Fruit fly (Drosophila melanogaster): ENCODE data around the gene CG18599.

The CG18599 gene

dm6 chr3R:18244171-18245043 lies 23.2 kb upstream of the CG18599 start (continued):
- TF ChIP-seq kay (GFP tag; optimal IDR thresholded peaks at IDR 0.05) (peak; percentile 55), CG33557 (GFP tag; optimal IDR thresholded peaks at IDR 0.05) (no peak), CG34224 (GFP tag; IDR thresholded peaks at IDR 0.05; ENCODE audit: partially characterized antibody) (0 out of 3 replicates have a peak, but pooled peaks have one; percentile 19), CG8089 (GFP tag; optimal IDR thresholded peaks at IDR 0.05) (no peak), pan (optimal IDR thresholded peaks at IDR 0.05) (no peak), pan (GFP tag; optimal IDR thresholded peaks at IDR 0.05 in 1 of 2, IDR thresholded peaks at IDR 0.05 in 1 of 2) (no peak), crc (GFP tag; optimal IDR thresholded peaks at IDR 0.05) (no peak), CG3407 (GFP tag; optimal IDR thresholded peaks at IDR 0.05) (no peak), CG10959 (GFP tag; IDR thresholded peaks at IDR 0.05) (no peak), Antp (GFP tag; optimal IDR thresholded peaks at IDR 0.05) (no peak), run (tag; optimal IDR thresholded peaks at IDR 0.05) (no peak), CG30020 (tag; optimal IDR thresholded peaks at IDR 0.05) (no peak), knrl (GFP tag; IDR thresholded peaks at IDR 0.05; ENCODE audit: partially characterized antibody) (no peak), sisA (GFP tag; IDR thresholded peaks at IDR 0.05) (no peak), CG4854 (GFP tag; optimal IDR thresholded peaks at IDR 0.05) (no peak), Dip3 (GFP tag; optimal IDR thresholded peaks at IDR 0.05) (no peak), CTCF (GFP tag; optimal IDR thresholded peaks at IDR 0.05) (no peak), onecut (GFP tag; IDR thresholded peaks at IDR 0.05) (no peak; the same call in 1 of the 2 replicates), Hr78 (GFP tag; optimal IDR thresholded peaks at IDR 0.05) (peak in 1 of 2 experiments; percentile 59), emc (GFP tag; optimal IDR thresholded peaks at IDR 0.05) (no peak), tup (GFP tag; optimal IDR thresholded peaks at IDR 0.05) (no peak), Aef1 (GFP tag; IDR thresholded peaks at IDR 0.05) (no peak), Dfd (GFP tag; optimal IDR thresholded peaks at IDR 0.05) (no peak), CG30403 (GFP tag; optimal IDR thresholded peaks at IDR 0.05) (no peak), NfI (GFP tag; optimal IDR thresholded peaks at IDR 0.05) (peak; percentile 6), Dad (GFP tag; optimal IDR thresholded peaks at IDR 0.05) (no peak), wek (GFP tag; optimal IDR thresholded peaks at IDR 0.05) (no peak), Dp (GFP tag; optimal IDR thresholded peaks at IDR 0.05) (peak; percentile 28), CG32772 (GFP tag; IDR thresholded peaks at IDR 0.05) (no peak), bab2 (GFP tag; optimal IDR thresholded peaks at IDR 0.05) (no peak), CG10654 (GFP tag; optimal IDR thresholded peaks at IDR 0.05) (no peak), Pdp1 (GFP tag; optimal IDR thresholded peaks at IDR 0.05) (no peak), CG17912 (GFP tag; optimal IDR thresholded peaks at IDR 0.05) (no peak), zfh2 (GFP tag; optimal IDR thresholded peaks at IDR 0.05) (no peak), gcm (GFP tag; optimal IDR thresholded peaks at IDR 0.05) (no peak), Drgx (GFP tag; IDR thresholded peaks at IDR 0.05) (no peak; the same call in 1 of the 2 replicates), bbx (GFP tag; IDR thresholded peaks at IDR 0.05; ENCODE audit: partially characterized antibody) (no peak; the same call in 1 of the 2 replicates), CG13894 (tag; optimal IDR thresholded peaks at IDR 0.05) (no peak), HLH4C (GFP tag; IDR thresholded peaks at IDR 0.05; ENCODE audit: partially characterized antibody) (no peak), slou (GFP tag; optimal IDR thresholded peaks at IDR 0.05) (no peak), h (optimal IDR thresholded peaks at IDR 0.05) (no peak), luna (GFP tag; optimal IDR thresholded peaks at IDR 0.05) (no peak), gro (GFP tag; optimal IDR thresholded peaks at IDR 0.05) (no peak), bcd (GFP tag; optimal IDR thresholded peaks at IDR 0.05) (peak; percentile 4), disco-r (GFP tag; optimal IDR thresholded peaks at IDR 0.05) (no peak), unc-4 (GFP tag; IDR thresholded peaks at IDR 0.05; ENCODE audit: partially characterized antibody) (peak; percentile 36), CG16815 (GFP tag; optimal IDR thresholded peaks at IDR 0.05) (no peak), ap (GFP tag; IDR thresholded peaks at IDR 0.05) (no peak), CG10147 (GFP tag; optimal IDR thresholded peaks at IDR 0.05) (no peak), gce (GFP tag; IDR thresholded peaks at IDR 0.05) (no peak)

Measured in whole organism, embryonic.